Worm (Caenorhabditis elegans): Measurements from ENCODE around the gene mbk-1.

The mbk-1 gene

DNA sequence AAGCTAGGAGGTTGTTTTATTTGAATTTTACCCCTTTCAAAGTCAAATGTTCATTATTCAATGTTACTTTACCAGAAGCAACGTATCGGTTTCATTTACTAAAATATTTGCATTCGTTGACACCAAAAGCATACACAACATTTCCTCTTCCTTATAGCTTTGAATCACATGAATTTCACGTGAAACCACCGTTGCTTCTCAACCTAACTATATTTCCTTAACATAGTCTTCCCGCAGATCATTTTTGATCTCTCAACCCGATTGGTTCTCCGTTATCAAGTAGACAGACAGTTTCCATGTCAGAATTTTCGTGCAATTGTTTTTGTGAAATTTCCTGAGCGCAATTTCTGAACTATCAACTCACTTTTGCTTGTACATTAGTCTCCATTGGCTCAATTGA is 14.4 kb downstream of the mbk-1 start:
- TF ChIP-seq tbx-8 (GFP tag; optimal IDR thresholded peaks at IDR 0.05) (no peak), zip-8 (tag; optimal IDR thresholded peaks at IDR 0.05) (no peak), mab-5 (tag; optimal IDR thresholded peaks at IDR 0.05) (no peak), ceh-39 (tag; optimal IDR thresholded peaks at IDR 0.05) (no peak), M03D4.4 (tag; optimal IDR thresholded peaks at IDR 0.05) (no peak), lin-32 (GFP tag; optimal IDR thresholded peaks at IDR 0.05) (no peak), drap-1 (GFP tag; optimal IDR thresholded peaks at IDR 0.05) (no peak)

DNA sequence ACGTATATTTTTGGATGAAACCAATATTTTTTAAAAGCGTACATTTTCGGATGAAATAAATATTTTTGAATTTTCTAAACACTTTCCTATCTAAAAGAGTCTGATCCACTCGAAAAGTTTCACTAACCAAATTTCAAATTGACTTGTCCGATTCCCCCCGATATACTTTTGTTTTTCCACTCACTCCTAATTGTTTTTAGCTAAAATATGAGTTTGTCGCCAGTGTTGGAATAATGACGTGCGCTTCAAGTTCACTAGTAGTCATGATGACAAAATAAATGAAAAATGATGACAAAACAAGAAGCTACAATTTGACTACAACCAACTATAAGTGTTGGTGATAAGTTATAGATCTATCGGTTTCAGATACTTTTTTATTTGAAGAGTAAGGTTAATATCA is 15.5 kb downstream of the mbk-1 start:
- TF ChIP-seq elt-1 (tag; optimal IDR thresholded peaks at IDR 0.05; ENCODE audit: borderline replicate concordance, insufficient read depth) (no peak), lin-32 (GFP tag; optimal IDR thresholded peaks at IDR 0.05) (no peak), elt-3 (tag; optimal IDR thresholded peaks at IDR 0.05) (no peak), lin-13 (tag; optimal IDR thresholded peaks at IDR 0.05) (no peak), nhr-28 (tag; optimal IDR thresholded peaks at IDR 0.05) (no peak), sptf-1 (tag; optimal IDR thresholded peaks at IDR 0.05) (no peak), M03D4.4 (tag; optimal IDR thresholded peaks at IDR 0.05) (no peak), drap-1 (GFP tag; optimal IDR thresholded peaks at IDR 0.05) (no peak), tbx-8 (GFP tag; optimal IDR thresholded peaks at IDR 0.05) (no peak), ztf-11 (tag; optimal IDR thresholded peaks at IDR 0.05) (no peak), mab-5 (tag; optimal IDR thresholded peaks at IDR 0.05) (no peak), lsy-2 (tag; optimal IDR thresholded peaks at IDR 0.05) (no peak), ceh-83 (GFP tag; optimal IDR thresholded peaks at IDR 0.05) (no peak)

DNA sequence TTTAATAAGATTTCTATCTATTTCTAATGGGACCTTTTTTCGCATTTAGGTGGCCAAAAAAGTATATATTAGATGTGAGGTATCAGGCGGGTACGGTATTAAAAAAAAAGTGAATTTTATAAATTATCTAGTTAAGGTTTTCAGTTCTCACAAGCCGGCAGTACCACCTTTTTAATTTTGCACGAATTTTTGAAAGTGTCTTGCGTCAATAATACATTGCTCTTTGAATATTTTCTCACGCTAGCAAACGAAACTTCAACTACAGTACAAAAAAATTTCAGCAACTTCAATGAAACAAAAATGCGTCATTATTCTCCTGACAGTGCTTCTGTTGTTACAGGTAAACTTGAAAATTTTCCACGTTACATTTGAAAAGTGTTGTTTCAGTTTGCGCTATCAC is 17.4 kb downstream of the mbk-1 start, which contains the start of gene F42D1.4:
TSS of gene F42D1.4 (plus strand) at position 301 of the 400 bp plus-strand sequence.
- TF ChIP-seq cnd-1 (tag; optimal IDR thresholded peaks at IDR 0.05) (no peak), sem-2 (GFP tag; optimal IDR thresholded peaks at IDR 0.05) (no peak), ham-2 (GFP tag; optimal IDR thresholded peaks at IDR 0.05) (no peak), lin-13 (tag; optimal IDR thresholded peaks at IDR 0.05) (no peak), unc-62 (GFP tag; optimal IDR thresholded peaks at IDR 0.05) (no peak), tbx-8 (GFP tag; optimal IDR thresholded peaks at IDR 0.05) (no peak), hlh-1 (tag; optimal IDR thresholded peaks at IDR 0.05) (no peak), bed-3 (GFP tag; optimal IDR thresholded peaks at IDR 0.05) (no peak), nhr-76 (tag; optimal IDR thresholded peaks at IDR 0.05) (no peak), flh-1 (GFP tag; optimal IDR thresholded peaks at IDR 0.05) (no peak), unc-120 (tag; optimal IDR thresholded peaks at IDR 0.05; ENCODE audit: poor library complexity, severe bottlenecking) (no peak), unc-39 (tag; optimal IDR thresholded peaks at IDR 0.05) (no peak), snpc-4 (tag; optimal IDR thresholded peaks at IDR 0.05) (no peak), mep-1 (tag; optimal IDR thresholded peaks at IDR 0.05) (no peak)

DNA sequence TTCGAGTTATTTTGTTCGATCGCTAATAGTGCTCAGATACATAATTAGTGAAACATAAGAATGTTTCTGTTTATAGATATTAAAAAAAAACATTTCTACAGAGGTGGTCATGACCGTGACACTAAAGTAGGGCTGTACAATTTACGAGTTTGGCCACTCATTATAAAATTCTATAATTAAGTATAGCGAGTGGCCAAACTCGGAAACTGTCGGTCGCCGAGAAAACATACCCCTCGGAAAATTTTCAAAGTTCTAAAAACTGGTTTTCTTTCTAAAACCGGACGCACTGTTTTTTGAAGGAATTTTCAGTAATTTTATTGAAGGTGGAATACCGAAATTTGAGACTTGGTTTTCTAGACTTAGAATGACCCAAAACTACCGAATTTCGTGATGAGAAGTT is 18.6 kb downstream of the mbk-1 start:
- no peak for TF ChIP-seq sem-2 (GFP tag; optimal IDR thresholded peaks at IDR 0.05)
- no peak for TF ChIP-seq ceh-39 (tag; optimal IDR thresholded peaks at IDR 0.05)
- TF ChIP-seq pha-4 (tag; optimal IDR thresholded peaks at IDR 0.05), result no peak
- no peak for TF ChIP-seq unc-120 (tag; optimal IDR thresholded peaks at IDR 0.05; ENCODE audit: poor library complexity, severe bottlenecking)
- TF ChIP-seq lin-32 (GFP tag; optimal IDR thresholded peaks at IDR 0.05), result no peak

DNA sequence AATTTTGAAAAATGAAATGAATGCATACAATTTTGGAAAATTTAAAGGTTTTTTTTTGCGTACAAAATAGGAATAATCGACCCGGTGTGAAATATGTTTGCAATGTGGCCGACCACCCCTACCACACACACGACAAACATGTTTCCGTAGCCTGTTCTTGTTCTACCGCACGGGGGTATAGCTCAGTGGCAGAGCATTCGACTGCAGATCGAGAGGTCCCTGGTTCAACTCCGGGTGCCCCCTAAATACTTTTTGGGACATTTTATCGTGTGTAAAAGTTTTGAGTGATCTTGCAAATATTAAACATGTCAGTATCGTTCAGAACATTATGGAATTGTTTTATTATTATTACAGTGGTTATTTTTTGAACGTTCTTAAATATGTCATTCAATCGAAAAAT is 19.6 kb downstream of the mbk-1 start:
- TF ChIP-seq zip-8 (tag; optimal IDR thresholded peaks at IDR 0.05), result no peak
- no peak for TF ChIP-seq ztf-11 (tag; optimal IDR thresholded peaks at IDR 0.05)
- peak; percentile 66 for TF ChIP-seq tbx-8 (GFP tag; optimal IDR thresholded peaks at IDR 0.05)
- no peak for TF ChIP-seq ces-1 (GFP tag; optimal IDR thresholded peaks at IDR 0.05)
- TF ChIP-seq elt-1 (tag; optimal IDR thresholded peaks at IDR 0.05; ENCODE audit: borderline replicate concordance, insufficient read depth), result no peak
- TF ChIP-seq nhr-76 (tag; optimal IDR thresholded peaks at IDR 0.05), result no peak
- no peak for TF ChIP-seq lin-13 (tag; optimal IDR thresholded peaks at IDR 0.05)
- TF ChIP-seq ceh-83 (GFP tag; optimal IDR thresholded peaks at IDR 0.05), result peak; percentile 91
- TF ChIP-seq ceh-39 (tag; optimal IDR thresholded peaks at IDR 0.05), result no peak
- TF ChIP-seq hlh-1 (tag; optimal IDR thresholded peaks at IDR 0.05), result no peak
- TF ChIP-seq blmp-1 (tag; optimal IDR thresholded peaks at IDR 0.05), result no peak
- TF ChIP-seq mep-1 (tag; optimal IDR thresholded peaks at IDR 0.05), result no peak
- peak; percentile 89 for TF ChIP-seq cnd-1 (tag; optimal IDR thresholded peaks at IDR 0.05)
- TF ChIP-seq ceh-43 (GFP tag; optimal IDR thresholded peaks at IDR 0.05), result peak; percentile 83
- TF ChIP-seq drap-1 (GFP tag; optimal IDR thresholded peaks at IDR 0.05), result peak; percentile 90
- TF ChIP-seq snpc-4 (tag; optimal IDR thresholded peaks at IDR 0.05), result no peak
- peak; percentile 87 for TF ChIP-seq M03D4.4 (tag; optimal IDR thresholded peaks at IDR 0.05)
- TF ChIP-seq unc-62 (GFP tag; optimal IDR thresholded peaks at IDR 0.05), result peak; percentile 2
- TF ChIP-seq unc-120 (tag; optimal IDR thresholded peaks at IDR 0.05; ENCODE audit: poor library complexity, severe bottlenecking), result peak; percentile 79
- TF ChIP-seq unc-39 (tag; optimal IDR thresholded peaks at IDR 0.05), result no peak
- no peak for TF ChIP-seq elt-3 (tag; optimal IDR thresholded peaks at IDR 0.05)
- TF ChIP-seq pha-4 (tag; optimal IDR thresholded peaks at IDR 0.05), result no peak
- no peak for TF ChIP-seq nhr-237 (tag; optimal IDR thresholded peaks at IDR 0.05)
- TF ChIP-seq sem-2 (GFP tag; optimal IDR thresholded peaks at IDR 0.05), result peak; percentile 84
- TF ChIP-seq flh-1 (GFP tag; optimal IDR thresholded peaks at IDR 0.05), result peak; percentile 71
- peak; percentile 91 for TF ChIP-seq sptf-1 (tag; optimal IDR thresholded peaks at IDR 0.05)
- peak; percentile 90 for TF ChIP-seq mls-2 (tag; optimal IDR thresholded peaks at IDR 0.05)
- no peak for TF ChIP-seq lsy-2 (tag; optimal IDR thresholded peaks at IDR 0.05)
- TF ChIP-seq mab-5 (tag; optimal IDR thresholded peaks at IDR 0.05), result no peak
- TF ChIP-seq bed-3 (GFP tag; optimal IDR thresholded peaks at IDR 0.05), result peak; percentile 73
- TF ChIP-seq nhr-28 (tag; optimal IDR thresholded peaks at IDR 0.05), result no peak
- peak; percentile 52 for TF ChIP-seq lin-32 (GFP tag; optimal IDR thresholded peaks at IDR 0.05)
- no peak for TF ChIP-seq nhr-2 (tag; optimal IDR thresholded peaks at IDR 0.05)
- no peak for TF ChIP-seq nhr-12 (tag; optimal IDR thresholded peaks at IDR 0.05)
- peak; percentile 55 for TF ChIP-seq ham-2 (GFP tag; optimal IDR thresholded peaks at IDR 0.05)
